Fruit fly (Drosophila melanogaster) whole organism, embryonic: Measurements from ENCODE around the gene Mtpalpha.
A peak's percentile ranks its signal among the peaks of the same experiment; 100 is the strongest.

Experiments
- Abd-B ChIP-seq: fragments of 200-800 bp; sonication (Bioruptor generic); optimal IDR thresholded peaks from 2 replicates; lab custom pipeline; 2018; ENCODE audit warnings: missing biosample characterization, mild to moderate bottlenecking, missing genetic modification characterization, moderate library complexity
- Bdp1 ChIP-seq: fragments of 200-800 bp; sonication (Bioruptor generic); optimal IDR thresholded peaks from 3 replicates; lab custom pipeline; 2016; ENCODE audit warnings: missing biosample characterization, missing genetic modification characterization
- CG10979 ChIP-seq: fragments of 200-800 bp; sonication (Bioruptor generic); optimal IDR thresholded peaks from 2 replicates; lab custom pipeline; 2018; ENCODE audit warnings: missing biosample characterization, mild to moderate bottlenecking, missing genetic modification characterization, moderate library complexity
- CG11085 ChIP-seq: fragments of 200-800 bp; sonication (Bioruptor generic); IDR thresholded peaks from 2 replicates; pipeline ENCODE4 v1.3.6; 2022; ENCODE audit warnings: missing biosample characterization, missing genetic modification characterization
- CG11560 ChIP-seq: fragments of 200-800 bp; sonication (Bioruptor generic); IDR thresholded peaks from 3 replicates; pipeline ENCODE4 v1.3.6; 2022; ENCODE audit warnings: missing biosample characterization, missing genetic modification characterization
- CG12219 ChIP-seq: fragments of 200-800 bp; sonication (Bioruptor generic); optimal IDR thresholded peaks from 3 replicates; lab custom pipeline; 2018; ENCODE audit warnings: missing biosample characterization, mild to moderate bottlenecking, missing genetic modification characterization
- CG13123 ChIP-seq: fragments of 200-800 bp; sonication (Bioruptor generic); optimal IDR thresholded peaks from 2 replicates; lab custom pipeline; 2016; ENCODE audit warnings: missing biosample characterization, missing genetic modification characterization
- CG13287 ChIP-seq: fragments of 200-800 bp; sonication (Bioruptor generic); IDR thresholded peaks from 2 replicates; pipeline ENCODE4 v1.3.6; 2022; ENCODE audit warnings: missing biosample characterization, missing genetic modification characterization; ENCODE audit not compliant: partially characterized antibody
- CG14014 ChIP-seq: fragments of 200-800 bp; sonication (Bioruptor generic); IDR thresholded peaks from 2 replicates; pipeline ENCODE4 v1.3.6; 2022; ENCODE audit warnings: missing biosample characterization, missing genetic modification characterization
- CG14710 ChIP-seq: fragments of 200-800 bp; sonication (Bioruptor generic); optimal IDR thresholded peaks from 3 replicates; lab custom pipeline; 2019; ENCODE audit warnings: missing biosample characterization, mild to moderate bottlenecking, missing genetic modification characterization, moderate library complexity
- CG1529 ChIP-seq: fragments of 200-800 bp; sonication (Bioruptor generic); optimal IDR thresholded peaks from 3 replicates; lab custom pipeline; 2018; ENCODE audit warnings: missing biosample characterization, missing genetic modification characterization
- CG18262 ChIP-seq: fragments of 200-800 bp; optimal IDR thresholded peaks from 3 replicates; lab custom pipeline; 2019; ENCODE audit warnings: missing biosample characterization, mild to moderate bottlenecking, missing genetic modification characterization, moderate library complexity
- CG2116 ChIP-seq: fragments of 200-800 bp; sonication (Bioruptor generic); optimal IDR thresholded peaks from 3 replicates; lab custom pipeline; 2018; ENCODE audit warnings: missing biosample characterization, mild to moderate bottlenecking, missing genetic modification characterization
- CG30403 ChIP-seq: fragments of 200-800 bp; sonication (Bioruptor generic); optimal IDR thresholded peaks from 3 replicates; lab custom pipeline; 2016; ENCODE audit warnings: missing biosample characterization, missing genetic modification characterization
- CG34376 ChIP-seq: fragments of 200-800 bp; sonication (Bioruptor generic); optimal IDR thresholded peaks from 2 replicates; lab custom pipeline; 2018; ENCODE audit warnings: missing biosample characterization, mild to moderate bottlenecking, missing genetic modification characterization
- CG6254 ChIP-seq: fragments of 200-800 bp; sonication (Bioruptor generic); optimal IDR thresholded peaks from 3 replicates; lab custom pipeline; 2017; ENCODE audit warnings: mild to moderate bottlenecking, missing biosample characterization, missing genetic modification reagents, missing genetic modification characterization
- CG7745 ChIP-seq: fragments of 200-800 bp; sonication (Bioruptor generic); optimal IDR thresholded peaks from 2 replicates; lab custom pipeline; 2018; ENCODE audit warnings: missing biosample characterization, mild to moderate bottlenecking, missing genetic modification characterization, moderate library complexity
- CG8359 ChIP-seq: fragments of 200-800 bp; sonication (Bioruptor generic); optimal IDR thresholded peaks from 2 replicates; lab custom pipeline; 2017; ENCODE audit warnings: missing biosample characterization, mild to moderate bottlenecking, missing genetic modification characterization, borderline replicate concordance
- D19A ChIP-seq: fragments of 200-800 bp; optimal IDR thresholded peaks from 3 replicates; lab custom pipeline; 2019; ENCODE audit warnings: missing biosample characterization, mild to moderate bottlenecking, missing genetic modification characterization, moderate library complexity
- Dek ChIP-seq: fragments of 200-800 bp; sonication (Bioruptor generic); optimal IDR thresholded peaks from 3 replicates; lab custom pipeline; 2019; ENCODE audit warnings: missing biosample characterization, mild to moderate bottlenecking, missing genetic modification characterization, moderate library complexity
- Dip2 ChIP-seq: fragments of 200-800 bp; sonication (Bioruptor generic); IDR thresholded peaks from 2 replicates; pipeline ENCODE4 v1.3.6; 2022; ENCODE audit warnings: missing biosample characterization, missing genetic modification characterization
- Fer2 ChIP-seq: fragments of 200-800 bp; sonication (Bioruptor generic); optimal IDR thresholded peaks from 2 replicates; lab custom pipeline; 2018; ENCODE audit warnings: missing biosample characterization, mild to moderate bottlenecking, missing genetic modification characterization, moderate library complexity
- Fer3 ChIP-seq: fragments of 200-800 bp; sonication (Bioruptor generic); optimal IDR thresholded peaks from 2 replicates; lab custom pipeline; 2018; ENCODE audit warnings: missing biosample characterization, mild to moderate bottlenecking, missing genetic modification characterization, moderate library complexity
- Gsc ChIP-seq: fragments of 200-800 bp; sonication (Bioruptor generic); IDR thresholded peaks from 2 replicates; pipeline ENCODE4 v1.3.6; 2022; ENCODE audit warnings: missing biosample characterization, missing genetic modification characterization
- HLH3B ChIP-seq: fragments of 200-800 bp; sonication (Bioruptor generic); IDR thresholded peaks from 2 replicates; pipeline ENCODE4 v1.3.6; 2022; ENCODE audit warnings: missing biosample characterization, missing genetic modification characterization
- Hey ChIP-seq: fragments of 200-800 bp; sonication (Bioruptor generic); optimal IDR thresholded peaks from 3 replicates; lab custom pipeline; 2018; ENCODE audit warnings: missing biosample characterization, mild to moderate bottlenecking, missing genetic modification characterization
- Hmx ChIP-seq: fragments of 200-800 bp; sonication (Bioruptor generic); optimal IDR thresholded peaks from 2 replicates; lab custom pipeline; 2016; ENCODE audit warnings: missing biosample characterization, missing genetic modification characterization
- Hr39 ChIP-seq: fragments of >200 bp; optimal IDR thresholded peaks from 2 replicates; lab custom pipeline; 2017
- Lhr ChIP-seq: fragments of 200-800 bp; sonication (Bioruptor generic); optimal IDR thresholded peaks from 3 replicates; lab custom pipeline; 2017; ENCODE audit warnings: mild to moderate bottlenecking, missing biosample characterization, missing genetic modification reagents, missing genetic modification characterization
- Myb ChIP-seq: fragments of 200-800 bp; sonication (Bioruptor generic); optimal IDR thresholded peaks from 2 replicates; lab custom pipeline; 2016; ENCODE audit warnings: missing biosample characterization, missing genetic modification characterization
- NK7.1 ChIP-seq: fragments of 200-800 bp; sonication (Bioruptor generic); optimal IDR thresholded peaks from 3 replicates; lab custom pipeline; 2016; ENCODE audit warnings: missing biosample characterization, missing genetic modification characterization
- Nf-YB ChIP-seq: fragments of 200-800 bp; sonication (Bioruptor generic); optimal IDR thresholded peaks from 3 replicates; lab custom pipeline; 2019; ENCODE audit warnings: missing biosample characterization, mild to moderate bottlenecking, missing genetic modification characterization, moderate library complexity
- Optix ChIP-seq: fragments of 200-800 bp; sonication (Bioruptor generic); IDR thresholded peaks from 3 replicates; pipeline ENCODE4 v1.3.6; 2022; ENCODE audit warnings: missing biosample characterization, missing genetic modification characterization
- Rx ChIP-seq: fragments of 200-800 bp; sonication (Bioruptor generic); IDR thresholded peaks from 2 replicates; pipeline ENCODE4 v1.3.6; 2022; ENCODE audit warnings: missing biosample characterization, missing genetic modification characterization
- ara ChIP-seq: fragments of 200-800 bp; sonication (Bioruptor generic); IDR thresholded peaks from 2 replicates; pipeline ENCODE4 v1.3.6; 2022; ENCODE audit warnings: missing biosample characterization, missing genetic modification characterization
- bowl ChIP-seq: fragments of 200-800 bp; sonication (Bioruptor generic); IDR thresholded peaks from 2 replicates; pipeline ENCODE4 v1.3.6; 2022; ENCODE audit warnings: missing biosample characterization, missing genetic modification characterization
- cg ChIP-seq: fragments of 200-800 bp; sonication (Bioruptor generic); optimal IDR thresholded peaks from 3 replicates; lab custom pipeline; 2019; ENCODE audit warnings: missing biosample characterization, mild to moderate bottlenecking, missing genetic modification characterization, moderate library complexity
- chn ChIP-seq: fragments of 200-800 bp; sonication (Bioruptor generic); optimal IDR thresholded peaks from 2 replicates; lab custom pipeline; 2016; ENCODE audit warnings: missing biosample characterization, missing genetic modification characterization
- dpn ChIP-seq, 2 experiments: fragments of 200-800 bp; sonication (Bioruptor generic); optimal IDR thresholded peaks; 3 replicates each; lab custom pipeline; 2016; ENCODE audit warnings: missing biosample characterization in 2 of 2, missing genetic modification characterization in 2 of 2
- gro ChIP-seq: fragments of 200-800 bp; sonication (Bioruptor generic); optimal IDR thresholded peaks from 2 replicates; lab custom pipeline; 2016; ENCODE audit warnings: missing biosample characterization, missing genetic modification characterization
- kah ChIP-seq: fragments of 200-800 bp; sonication (Bioruptor generic); optimal IDR thresholded peaks from 2 replicates; lab custom pipeline; 2018; ENCODE audit warnings: missing biosample characterization, mild to moderate bottlenecking, missing genetic modification characterization
- lilli ChIP-seq: fragments of 200-800 bp; sonication (Bioruptor generic); optimal IDR thresholded peaks from 3 replicates; lab custom pipeline; 2016; ENCODE audit warnings: missing biosample characterization, missing genetic modification characterization
- mirr ChIP-seq: fragments of 200-800 bp; sonication (Bioruptor generic); optimal IDR thresholded peaks from 3 replicates; lab custom pipeline; 2018; ENCODE audit warnings: missing biosample characterization, mild to moderate bottlenecking, missing genetic modification characterization
- nerfin-1 ChIP-seq: fragments of 200-800 bp; sonication (Bioruptor generic); optimal IDR thresholded peaks from 3 replicates; lab custom pipeline; 2019; ENCODE audit warnings: missing biosample characterization, mild to moderate bottlenecking, missing genetic modification characterization, moderate library complexity
- onecut ChIP-seq: fragments of 200-800 bp; sonication (Bioruptor generic); IDR thresholded peaks from 2 replicates; pipeline ENCODE4 v1.3.6; 2022; ENCODE audit warnings: missing biosample characterization, missing genetic modification characterization
- ranshi ChIP-seq: fragments of 200-800 bp; sonication (Bioruptor generic); IDR thresholded peaks from 2 replicates; pipeline ENCODE4 v1.3.6; 2022; ENCODE audit warnings: missing biosample characterization, missing genetic modification characterization
- salm ChIP-seq: fragments of 200-800 bp; sonication (Bioruptor generic); optimal IDR thresholded peaks from 2 replicates; lab custom pipeline; 2018; ENCODE audit warnings: missing biosample characterization, mild to moderate bottlenecking, missing genetic modification characterization
- slbo ChIP-seq: fragments of 200-800 bp; sonication (Bioruptor generic); IDR thresholded peaks from 2 replicates; pipeline ENCODE4 v1.3.6; 2022; ENCODE audit warnings: missing biosample characterization, missing genetic modification characterization
- sqz ChIP-seq: fragments of 200-800 bp; sonication (Bioruptor generic); optimal IDR thresholded peaks from 3 replicates; lab custom pipeline; 2018; ENCODE audit warnings: missing biosample characterization, mild to moderate bottlenecking, missing genetic modification characterization
- unpg ChIP-seq: fragments of 200-800 bp; sonication (Bioruptor generic); optimal IDR thresholded peaks from 3 replicates; lab custom pipeline; 2018; ENCODE audit warnings: missing biosample characterization, mild to moderate bottlenecking, missing genetic modification characterization, moderate library complexity

The Mtpalpha gene

dm6 chr2L:9594625-9595300, 18.2 kb upstream of the Mtpalpha start (continued):
- TF ChIP-seq HLH3B: peak; percentile 34; the same call in 1 of the 2 replicates
- peak; percentile 6 for TF ChIP-seq Nf-YB (GFP tag; lab: Kevin White, UChicago)
- TF ChIP-seq CG7745: no peak
- TF ChIP-seq cg (GFP tag; lab: Kevin White, UChicago): no peak
- no peak for TF ChIP-seq NK7.1 (GFP tag; lab: Kevin White, UChicago)
- no peak for TF ChIP-seq CG34376 (GFP tag; lab: Kevin White, UChicago)
- TF ChIP-seq Rx: no peak
- no peak for TF ChIP-seq Gsc
- no peak for TF ChIP-seq gro (GFP tag; lab: Kevin White, UChicago)
- TF ChIP-seq CG18262 (tag; lab: Kevin White, UChicago): peak; percentile 83
- TF ChIP-seq CG30403 (GFP tag; lab: Kevin White, UChicago): peak; percentile 22
- peak in 1 of 2 experiments; percentile 19 for TF ChIP-seq dpn (GFP tag; optimal IDR thresholded peaks at IDR 0.05; lab: Kevin White, UChicago)
- peak; percentile 91 for TF ChIP-seq sqz
- peak; percentile 76 for TF ChIP-seq CG14710 (tag; lab: Kevin White, UChicago)
- no peak; the same call in 1 of the 2 replicates for TF ChIP-seq ranshi (GFP tag; lab: Robert Waterston, UW)
- TF ChIP-seq salm (tag; lab: Kevin White, UChicago): no peak
- peak; percentile 52 for TF ChIP-seq unpg (GFP tag; lab: Kevin White, UChicago)
- peak; percentile 5 for TF ChIP-seq CG1529 (GFP tag; lab: Kevin White, UChicago)
- TF ChIP-seq CG13123: no peak
- no peak for TF ChIP-seq chn (GFP tag; lab: Kevin White, UChicago)
- no peak for TF ChIP-seq CG2116
- TF ChIP-seq D19A (tag; lab: Kevin White, UChicago): peak; percentile 68
- no peak for TF ChIP-seq CG11085
- TF ChIP-seq CG14014: 0 out of 2 replicates have a peak, but pooled peaks have one; percentile 22
- no peak for TF ChIP-seq Optix (GFP tag; lab: Robert Waterston, UW)
- TF ChIP-seq onecut (GFP tag; lab: Robert Waterston, UW): no peak
- TF ChIP-seq Hmx (GFP tag; lab: Kevin White, UChicago): no peak
- TF ChIP-seq nerfin-1 (tag; lab: Kevin White, UChicago): peak; percentile 62
- no peak for TF ChIP-seq Fer2 (tag; lab: Kevin White, UChicago)
- no peak for TF ChIP-seq Hr39 (lab: Kevin White, UChicago)
- TF ChIP-seq CG13287 (GFP tag; lab: Robert Waterston, UW): no peak
- TF ChIP-seq CG8359: peak; percentile 43
- 0 out of 2 replicates have a peak, but pooled peaks have one; percentile 13 for TF ChIP-seq slbo (GFP tag; lab: Robert Waterston, UW)
- no peak for TF ChIP-seq mirr (GFP tag; lab: Kevin White, UChicago)
- TF ChIP-seq lilli: no peak
- TF ChIP-seq Fer3: no peak
- TF ChIP-seq bowl: no peak
- peak; percentile 5 for TF ChIP-seq Abd-B (GFP tag; lab: Kevin White, UChicago)
- TF ChIP-seq Dek (tag; lab: Kevin White, UChicago): no peak
- TF ChIP-seq CG11560 (tag; lab: Robert Waterston, UW): no peak
- TF ChIP-seq Dip2 (GFP tag; lab: Robert Waterston, UW): no peak
- peak; percentile 35 for TF ChIP-seq CG6254 (GFP tag; lab: Kevin White, UChicago)
- peak; percentile 68 for TF ChIP-seq ara (GFP tag; lab: Robert Waterston, UW)
- TF ChIP-seq Bdp1 (GFP tag; lab: Kevin White, UChicago): no peak
- peak; percentile 85 for TF ChIP-seq CG10979 (tag; lab: Kevin White, UChicago)
- TF ChIP-seq Myb (GFP tag; lab: Kevin White, UChicago): no peak
- no peak for TF ChIP-seq Hey (tag; lab: Kevin White, UChicago)
- peak; percentile 12 for TF ChIP-seq Lhr
- TF ChIP-seq kah (GFP tag; lab: Kevin White, UChicago): no peak
- TF ChIP-seq CG12219 (GFP tag; lab: Kevin White, UChicago): peak; percentile 1
